Worm (Caenorhabditis elegans) whole organism, mixed stage, embryonic: ENCODE results near the gene F25B5.3.

Source experiments
- M03D4.4 ChIP-seq: sonication (generic microtip); optimal IDR thresholded peaks from 2 replicates; lab custom pipeline; 2017; ENCODE audit warnings: mild to moderate bottlenecking, missing genetic modification characterization, missing compliant biosample characterization
- bed-3 ChIP-seq: fragments of 200-800 bp; sonication (Bioruptor generic); optimal IDR thresholded peaks from 3 replicates; lab custom pipeline; 2018; ENCODE audit warnings: mild to moderate bottlenecking, missing genetic modification characterization, moderate library complexity, missing compliant biosample characterization
- blmp-1 ChIP-seq: fragments of 150-350 bp; optimal IDR thresholded peaks from 2 replicates; lab custom pipeline; 2014; ENCODE audit warnings: missing biosample characterization, missing genetic modification characterization
- ceh-39 ChIP-seq: fragments of 150-350 bp; optimal IDR thresholded peaks from 2 replicates; lab custom pipeline; 2014; ENCODE audit warnings: missing biosample characterization, missing genetic modification characterization
- ceh-43 ChIP-seq: fragments of 200-800 bp; sonication (Bioruptor generic); optimal IDR thresholded peaks from 2 replicates; lab custom pipeline; 2018; ENCODE audit warnings: mild to moderate bottlenecking, missing genetic modification characterization, moderate library complexity, missing compliant biosample characterization
- ceh-83 ChIP-seq: fragments of 200-800 bp; sonication (Bioruptor generic); optimal IDR thresholded peaks from 2 replicates; lab custom pipeline; 2018; ENCODE audit warnings: mild to moderate bottlenecking, missing genetic modification characterization, missing compliant biosample characterization
- ces-1 ChIP-seq: fragments of 150-350 bp; optimal IDR thresholded peaks from 2 replicates; lab custom pipeline; 2014; ENCODE audit warnings: missing biosample characterization, missing genetic modification reagents, missing genetic modification characterization
- cnd-1 ChIP-seq: fragments of 200-800 bp; sonication (Bioruptor generic); optimal IDR thresholded peaks from 2 replicates; lab custom pipeline; 2018; ENCODE audit warnings: mild to moderate bottlenecking, missing genetic modification characterization, missing compliant biosample characterization
- drap-1 ChIP-seq: fragments of 200-800 bp; sonication (Bioruptor generic); optimal IDR thresholded peaks from 3 replicates; lab custom pipeline; 2018; ENCODE audit warnings: mild to moderate bottlenecking, missing genetic modification characterization, missing compliant biosample characterization
- elt-1 ChIP-seq: sonication (generic microtip); optimal IDR thresholded peaks from 2 replicates; lab custom pipeline; 2017; ENCODE audit warnings: missing genetic modification characterization, mild to moderate bottlenecking, missing compliant biosample characterization, antibody characterized with exemption, moderate library complexity, borderline replicate concordance; ENCODE audit not compliant: insufficient read depth
- elt-3 ChIP-seq: fragments of 150-350 bp; optimal IDR thresholded peaks from 2 replicates; lab custom pipeline; 2014; ENCODE audit warnings: missing biosample characterization, missing genetic modification characterization
- flh-1 ChIP-seq: fragments of 200-800 bp; sonication (Bioruptor generic); optimal IDR thresholded peaks from 2 replicates; lab custom pipeline; 2018; ENCODE audit warnings: mild to moderate bottlenecking, missing genetic modification characterization, moderate library complexity, missing compliant biosample characterization
- ham-2 ChIP-seq: fragments of 200-800 bp; sonication (Bioruptor generic); optimal IDR thresholded peaks from 2 replicates; lab custom pipeline; 2018; ENCODE audit warnings: mild to moderate bottlenecking, missing genetic modification characterization, missing compliant biosample characterization
- lin-13 ChIP-seq: fragments of 150-350 bp; optimal IDR thresholded peaks from 2 replicates; lab custom pipeline; 2014; ENCODE audit warnings: missing biosample characterization, missing genetic modification characterization
- lin-32 ChIP-seq: fragments of 200-800 bp; sonication (Bioruptor generic); optimal IDR thresholded peaks from 2 replicates; lab custom pipeline; 2018; ENCODE audit warnings: mild to moderate bottlenecking, missing genetic modification characterization, missing compliant biosample characterization
- lsy-2 ChIP-seq: fragments of 150-350 bp; optimal IDR thresholded peaks from 2 replicates; lab custom pipeline; 2014; ENCODE audit warnings: missing biosample characterization, missing genetic modification characterization
- mab-5 ChIP-seq: fragments of 150-350 bp; optimal IDR thresholded peaks from 2 replicates; lab custom pipeline; 2014; ENCODE audit warnings: missing biosample characterization, missing genetic modification characterization
- mep-1 ChIP-seq: fragments of 150-350 bp; optimal IDR thresholded peaks from 2 replicates; lab custom pipeline; 2017; ENCODE audit warnings: missing biosample characterization, missing genetic modification reagents, missing genetic modification characterization, inconsistent platforms
- mls-2 ChIP-seq: sonication (generic microtip); optimal IDR thresholded peaks from 2 replicates; lab custom pipeline; 2016; ENCODE audit warnings: mild to moderate bottlenecking, missing genetic modification characterization, moderate library complexity, missing compliant biosample characterization
- nhr-12 ChIP-seq: fragments of 150-350 bp; optimal IDR thresholded peaks from 2 replicates; lab custom pipeline; 2014; ENCODE audit warnings: missing biosample characterization, missing genetic modification characterization
- nhr-2 ChIP-seq: fragments of 150-350 bp; optimal IDR thresholded peaks from 2 replicates; lab custom pipeline; 2014; ENCODE audit warnings: missing biosample characterization, missing genetic modification characterization
- nhr-237 ChIP-seq: fragments of 150-350 bp; optimal IDR thresholded peaks from 2 replicates; lab custom pipeline; 2014; ENCODE audit warnings: missing biosample characterization, missing genetic modification characterization
- nhr-28 ChIP-seq: fragments of 150-350 bp; optimal IDR thresholded peaks from 2 replicates; lab custom pipeline; 2014; ENCODE audit warnings: missing biosample characterization, missing genetic modification characterization
- pha-4 ChIP-seq: fragments of 150-350 bp; optimal IDR thresholded peaks from 2 replicates; lab custom pipeline; 2018; ENCODE audit warnings: missing biosample characterization, missing genetic modification reagents, missing genetic modification characterization
- sem-2 ChIP-seq: fragments of 200-800 bp; sonication (Bioruptor generic); optimal IDR thresholded peaks from 2 replicates; lab custom pipeline; 2018; ENCODE audit warnings: mild to moderate bottlenecking, missing genetic modification characterization, missing compliant biosample characterization
- snpc-4 ChIP-seq: fragments of 150-350 bp; optimal IDR thresholded peaks from 2 replicates; lab custom pipeline; 2014; ENCODE audit warnings: missing biosample characterization, missing genetic modification characterization
- sptf-1 ChIP-seq: sonication (generic microtip); optimal IDR thresholded peaks from 2 replicates; lab custom pipeline; 2017; ENCODE audit warnings: mild to moderate bottlenecking, missing genetic modification characterization, moderate library complexity, missing compliant biosample characterization
- tbx-8 ChIP-seq: fragments of 200-800 bp; sonication (Bioruptor generic); optimal IDR thresholded peaks from 2 replicates; lab custom pipeline; 2018; ENCODE audit warnings: mild to moderate bottlenecking, missing genetic modification characterization, moderate library complexity, missing compliant biosample characterization
- unc-120 ChIP-seq: sonication (generic microtip); optimal IDR thresholded peaks from 2 replicates; lab custom pipeline; 2017; ENCODE audit warnings: missing genetic modification characterization, missing compliant biosample characterization; ENCODE audit not compliant: poor library complexity, severe bottlenecking
- unc-39 ChIP-seq: fragments of 150-350 bp; optimal IDR thresholded peaks from 2 replicates; lab custom pipeline; 2014; ENCODE audit warnings: missing biosample characterization, missing genetic modification characterization
- unc-62 ChIP-seq: fragments of 150-350 bp; optimal IDR thresholded peaks from 2 replicates; lab custom pipeline; 2014; ENCODE audit warnings: missing biosample characterization, missing genetic modification reagents, missing genetic modification characterization
- zip-8 ChIP-seq: fragments of 150-350 bp; optimal IDR thresholded peaks from 2 replicates; lab custom pipeline; 2014; ENCODE audit warnings: missing biosample characterization, missing genetic modification characterization
- ztf-11 ChIP-seq: fragments of 150-350 bp; optimal IDR thresholded peaks from 2 replicates; lab custom pipeline; 2014; ENCODE audit warnings: missing biosample characterization, missing genetic modification characterization

Gene F25B5.3

ce11 chrIII:5981407-5981806 lies 32.7 kb downstream of the F25B5.3 start:
- TF ChIP-seq cnd-1 (tag; lab: Kevin White, UChicago) (no peak), mep-1 (tag; lab: Kevin White, UChicago) (no peak), ces-1 (GFP tag; lab: Kevin White, UChicago) (no peak), unc-120 (tag; lab: Kevin White, UChicago) (no peak), lin-32 (GFP tag; lab: Kevin White, UChicago) (no peak), ztf-11 (tag; lab: Kevin White, UChicago) (no peak), bed-3 (GFP tag; lab: Kevin White, UChicago) (no peak), blmp-1 (tag; lab: Kevin White, UChicago) (no peak), nhr-237 (tag; lab: Kevin White, UChicago) (no peak), tbx-8 (GFP tag; lab: Kevin White, UChicago) (no peak), elt-1 (no peak), snpc-4 (tag; lab: Kevin White, UChicago) (no peak), sem-2 (GFP tag; lab: Kevin White, UChicago) (no peak)

ce11 chrIII:5982026-5982425 lies 33.3 kb downstream of the F25B5.3 start, which contains the start of gene frm-2:
Gene frm-2 (minus strand): TSS chrIII:5982126.
- TF ChIP-seq sptf-1, result no peak
- no peak for TF ChIP-seq elt-3 (tag; lab: Kevin White, UChicago)
- TF ChIP-seq ces-1 (GFP tag; lab: Kevin White, UChicago), result no peak
- no peak for TF ChIP-seq lin-13
- TF ChIP-seq unc-39 (tag; lab: Kevin White, UChicago), result no peak
- TF ChIP-seq ztf-11 (tag; lab: Kevin White, UChicago), result no peak
- no peak for TF ChIP-seq ceh-43
- TF ChIP-seq lsy-2 (tag; lab: Kevin White, UChicago), result no peak
- TF ChIP-seq unc-120 (tag; lab: Kevin White, UChicago), result no peak
- no peak for TF ChIP-seq zip-8 (tag; lab: Kevin White, UChicago)
- TF ChIP-seq mab-5 (tag; lab: Kevin White, UChicago), result no peak
- TF ChIP-seq drap-1 (GFP tag; lab: Kevin White, UChicago), result no peak
- TF ChIP-seq snpc-4 (tag; lab: Kevin White, UChicago), result no peak
- no peak for TF ChIP-seq cnd-1 (tag; lab: Kevin White, UChicago)
- no peak for TF ChIP-seq nhr-2 (tag; lab: Kevin White, UChicago)
- TF ChIP-seq unc-62 (GFP tag; lab: Kevin White, UChicago), result no peak
- no peak for TF ChIP-seq M03D4.4
- TF ChIP-seq mls-2 (tag; lab: Kevin White, UChicago), result no peak

ce11 chrIII:5982753-5983390 lies 34.2 kb downstream of the F25B5.3 start:
- TF ChIP-seq sptf-1 (peak; percentile 17), pha-4 (peak; percentile 21), unc-62 (GFP tag; lab: Kevin White, UChicago) (no peak), ham-2 (GFP tag; lab: Kevin White, UChicago) (peak; percentile 25), flh-1 (GFP tag; lab: Kevin White, UChicago) (no peak)

- TF ChIP-seq nhr-28 (tag; lab: Kevin White, UChicago) (no peak), tbx-8 (GFP tag; lab: Kevin White, UChicago) (no peak), bed-3 (GFP tag; lab: Kevin White, UChicago) (no peak), lsy-2 (tag; lab: Kevin White, UChicago) (no peak), M03D4.4 (no peak), ham-2 (GFP tag; lab: Kevin White, UChicago) (no peak), drap-1 (GFP tag; lab: Kevin White, UChicago) (no peak), flh-1 (GFP tag; lab: Kevin White, UChicago) (no peak), sptf-1 (no peak), ceh-43 (no peak), cnd-1 (tag; lab: Kevin White, UChicago) (no peak), lin-13 (no peak), zip-8 (tag; lab: Kevin White, UChicago) (no peak), unc-62 (GFP tag; lab: Kevin White, UChicago) (no peak), pha-4 (no peak)
Measured at ce11 chrIII:5985340-5985739, 36.7 kb downstream of the F25B5.3 start, which contains the start of gene T04C9.3. Gene T04C9.3 (plus strand): TSS chrIII:5985640.

ce11 chrIII:5988010-5988409 lies 39.3 kb downstream of the F25B5.3 start:
- TF ChIP-seq sptf-1, result no peak
- no peak for TF ChIP-seq lsy-2 (tag; lab: Kevin White, UChicago)
- no peak for TF ChIP-seq M03D4.4
- TF ChIP-seq blmp-1 (tag; lab: Kevin White, UChicago), result no peak
- no peak for TF ChIP-seq cnd-1 (tag; lab: Kevin White, UChicago)
- no peak for TF ChIP-seq ceh-39
- no peak for TF ChIP-seq ham-2 (GFP tag; lab: Kevin White, UChicago)
- peak; percentile 76 for TF ChIP-seq ces-1 (GFP tag; lab: Kevin White, UChicago)
- TF ChIP-seq mep-1 (tag; lab: Kevin White, UChicago), result peak; percentile 38
- TF ChIP-seq elt-1, result no peak
- no peak for TF ChIP-seq ceh-83 (GFP tag; lab: Kevin White, UChicago)
- TF ChIP-seq lin-13, result no peak
- no peak for TF ChIP-seq snpc-4 (tag; lab: Kevin White, UChicago)
- TF ChIP-seq nhr-12 (tag; lab: Kevin White, UChicago), result no peak
- TF ChIP-seq mab-5 (tag; lab: Kevin White, UChicago), result no peak
- no peak for TF ChIP-seq ceh-43
- peak; percentile 37 for TF ChIP-seq unc-120 (tag; lab: Kevin White, UChicago)
- no peak for TF ChIP-seq ztf-11 (tag; lab: Kevin White, UChicago)
- TF ChIP-seq zip-8 (tag; lab: Kevin White, UChicago), result no peak
